Fruit fly (Drosophila melanogaster) whole organism, wandering third instar larva: Measurements from ENCODE around the gene tup.

Source experiments
- Abd-B ChIP-seq: fragments of >200 bp; optimal IDR thresholded peaks from 2 replicates; lab custom pipeline; 2017; ENCODE audit warnings: missing biosample characterization, missing genetic modification characterization
- CG32264 ChIP-seq: fragments of 200-800 bp; sonication (Bioruptor generic); optimal IDR thresholded peaks from 2 replicates; lab custom pipeline; 2016; ENCODE audit warnings: missing biosample characterization, missing genetic modification characterization
- CG9705 ChIP-seq: fragments of 200-800 bp; sonication (Bioruptor generic); optimal IDR thresholded peaks from 2 replicates; lab custom pipeline; 2018; ENCODE audit warnings: missing biosample characterization, mild to moderate bottlenecking, missing genetic modification characterization
- Dfd ChIP-seq: fragments of >200 bp; optimal IDR thresholded peaks from 2 replicates; lab custom pipeline; 2017; ENCODE audit warnings: missing biosample characterization, missing genetic modification characterization
- Dif ChIP-seq: fragments of 200-275, 200-300 bp; sonication (Bioruptor generic); optimal IDR thresholded peaks from 2 replicates; lab custom pipeline; 2018; ENCODE audit warnings: missing biosample characterization, missing genetic modification characterization; ENCODE audit not compliant: partially characterized antibody
- GATAd ChIP-seq: sonication (Bioruptor generic); optimal IDR thresholded peaks from 2 replicates; lab custom pipeline; 2016; ENCODE audit warnings: missing biosample characterization, missing genetic modification characterization
- HLH106 ChIP-seq: fragments of 200-800 bp; optimal IDR thresholded peaks from 3 replicates; lab custom pipeline; 2019; ENCODE audit warnings: missing biosample characterization, mild to moderate bottlenecking, missing genetic modification characterization, moderate library complexity
- Hnf4 ChIP-seq: fragments of 200-800 bp; sonication (Bioruptor generic); optimal IDR thresholded peaks from 2 replicates; lab custom pipeline; 2016; ENCODE audit warnings: missing biosample characterization, mild to moderate bottlenecking, missing genetic modification characterization
- Hr78 ChIP-seq: fragments of >200 bp; optimal IDR thresholded peaks from 2 replicates; lab custom pipeline; 2017; ENCODE audit warnings: missing biosample characterization, missing genetic modification characterization
- Hr83 ChIP-seq: fragments of 200-300 bp; sonication (Bioruptor generic); optimal IDR thresholded peaks from 2 replicates; lab custom pipeline; 2016; ENCODE audit warnings: missing biosample characterization, mild to moderate bottlenecking, missing genetic modification characterization, moderate library complexity; ENCODE audit not compliant: poor library complexity, severe bottlenecking
- Jra ChIP-seq: sonication (Bioruptor generic); optimal IDR thresholded peaks from 2 replicates; lab custom pipeline; 2016; ENCODE audit warnings: missing biosample characterization, missing genetic modification characterization
- Mio ChIP-seq: sonication (Bioruptor generic); optimal IDR thresholded peaks from 2 replicates; lab custom pipeline; 2016; ENCODE audit warnings: missing biosample characterization, missing genetic modification characterization
- Myc ChIP-seq: fragments of >200 bp; optimal IDR thresholded peaks from 2 replicates; lab custom pipeline; 2017
- N ChIP-seq: fragments of >200 bp; optimal IDR thresholded peaks from 2 replicates; lab custom pipeline; 2018; ENCODE audit warnings: missing biosample characterization, missing external identifiers, missing genetic modification characterization
- OdsH ChIP-seq: fragments of 200-800 bp; sonication (Bioruptor generic); optimal IDR thresholded peaks from 2 replicates; lab custom pipeline; 2016; ENCODE audit warnings: missing biosample characterization, mild to moderate bottlenecking, missing genetic modification characterization
- Rel ChIP-seq, 2 experiments: fragments of 200-800 bp; sonication (Bioruptor generic) in 1 of 2; optimal IDR thresholded peaks; 2 replicates in 1 of 2; 3 replicates in 1 of 2; lab custom pipeline; 2016 to 2019; ENCODE audit warnings: mild to moderate bottlenecking in 2 of 2, missing biosample characterization in 2 of 2, missing genetic modification characterization in 2 of 2, moderate library complexity in 1 of 2
- Sp1 ChIP-seq: fragments of 200-800 bp; sonication (Bioruptor generic); optimal IDR thresholded peaks from 3 replicates; lab custom pipeline; 2019; ENCODE audit warnings: missing biosample characterization, mild to moderate bottlenecking, missing genetic modification characterization, moderate library complexity
- Vsx2 ChIP-seq: fragments of 200-300, 225-300 bp; sonication (Bioruptor generic); optimal IDR thresholded peaks from 2 replicates; lab custom pipeline; 2018; ENCODE audit warnings: missing biosample characterization, missing genetic modification characterization; ENCODE audit not compliant: partially characterized antibody
- br ChIP-seq: fragments of 200-800 bp; sonication (Bioruptor generic); optimal IDR thresholded peaks from 2 replicates; lab custom pipeline; 2016; ENCODE audit warnings: missing biosample characterization, missing genetic modification characterization
- brk ChIP-seq: fragments of 200-800 bp; sonication (Bioruptor generic); optimal IDR thresholded peaks from 2 replicates; lab custom pipeline; 2016; ENCODE audit warnings: missing biosample characterization, mild to moderate bottlenecking, missing genetic modification characterization
- dmrt93B ChIP-seq: fragments of 200-800 bp; sonication (Bioruptor generic); optimal IDR thresholded peaks from 2 replicates; lab custom pipeline; 2018; ENCODE audit warnings: missing biosample characterization, mild to moderate bottlenecking, missing genetic modification characterization
- dsf ChIP-seq: sonication (Bioruptor generic); optimal IDR thresholded peaks from 2 replicates; lab custom pipeline; 2016; ENCODE audit warnings: missing biosample characterization, missing genetic modification characterization, borderline replicate concordance
- ey ChIP-seq: fragments of 200-800 bp; sonication (Bioruptor generic); optimal IDR thresholded peaks from 2 replicates; lab custom pipeline; 2016; ENCODE audit warnings: missing biosample characterization, missing genetic modification characterization
- foxo ChIP-seq, 2 experiments: fragments of 200-800 bp; sonication (Bioruptor generic); optimal IDR thresholded peaks; 2 replicates in 1 of 2; 3 replicates in 1 of 2; lab custom pipeline; 2016 to 2017; ENCODE audit warnings: missing biosample characterization in 2 of 2, missing genetic modification characterization in 2 of 2
- fru ChIP-seq: fragments of 200-800 bp; sonication (Bioruptor generic); optimal IDR thresholded peaks from 3 replicates; lab custom pipeline; 2016; ENCODE audit warnings: missing biosample characterization, mild to moderate bottlenecking, missing genetic modification characterization
- h ChIP-seq: fragments of 200-800 bp; sonication (Bioruptor generic); optimal IDR thresholded peaks from 3 replicates; lab custom pipeline; 2016; ENCODE audit warnings: missing biosample characterization, mild to moderate bottlenecking, missing genetic modification characterization
- jim ChIP-seq: fragments of 175-275, 200-325 bp; sonication (Bioruptor generic); optimal IDR thresholded peaks from 2 replicates; lab custom pipeline; 2016; ENCODE audit warnings: missing biosample characterization, mild to moderate bottlenecking, missing genetic modification characterization
- lola ChIP-seq: fragments of >200 bp; optimal IDR thresholded peaks from 2 replicates; lab custom pipeline; 2017; ENCODE audit warnings: missing biosample characterization, missing genetic modification characterization
- pan ChIP-seq: fragments of >200 bp; optimal IDR thresholded peaks from 2 replicates; lab custom pipeline; 2017
- psq ChIP-seq: fragments of 200-800 bp; sonication (Bioruptor generic); optimal IDR thresholded peaks from 3 replicates; lab custom pipeline; 2017; ENCODE audit warnings: missing biosample characterization, mild to moderate bottlenecking, missing genetic modification characterization, moderate library complexity
- rgr ChIP-seq: fragments of 200-800 bp; sonication (Bioruptor generic); optimal IDR thresholded peaks from 3 replicates; lab custom pipeline; 2016; ENCODE audit warnings: missing biosample characterization, mild to moderate bottlenecking, missing genetic modification characterization
- sage ChIP-seq: fragments of 200-800 bp; sonication (Bioruptor generic); optimal IDR thresholded peaks from 2 replicates; lab custom pipeline; 2016; ENCODE audit warnings: missing biosample characterization, mild to moderate bottlenecking, missing genetic modification characterization
- sv ChIP-seq: fragments of 200-800 bp; sonication (Bioruptor generic); optimal IDR thresholded peaks from 3 replicates; lab custom pipeline; 2016; ENCODE audit warnings: missing biosample characterization, missing genetic modification characterization
- usp ChIP-seq: fragments of >200 bp; optimal IDR thresholded peaks from 2 replicates; lab custom pipeline; 2017; ENCODE audit warnings: missing biosample characterization, missing genetic modification characterization
- woc ChIP-seq: sonication (Bioruptor generic); optimal IDR thresholded peaks from 2 replicates; lab custom pipeline; 2016; ENCODE audit warnings: missing biosample characterization, mild to moderate bottlenecking, missing genetic modification characterization

The tup gene

DNA sequence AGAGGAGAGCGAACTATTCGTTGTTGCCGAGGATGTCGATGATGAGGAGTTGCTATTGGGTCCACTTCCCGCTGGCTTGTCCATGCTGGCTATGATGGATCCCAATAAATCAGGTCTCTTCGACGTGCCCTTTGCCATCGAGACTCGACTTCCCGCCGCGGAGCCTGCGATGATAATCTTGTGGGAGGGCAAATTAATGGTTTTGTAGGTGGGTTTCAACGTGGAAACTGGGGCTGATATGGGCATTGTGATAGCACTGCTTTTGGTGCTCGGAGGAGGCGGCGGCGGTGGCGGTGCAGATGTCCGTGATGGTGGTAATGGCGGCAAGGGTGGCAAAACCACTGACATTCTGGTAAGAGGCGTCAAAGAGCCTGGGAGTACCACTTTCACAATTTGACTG, 46.5 kb downstream of the tup start:
- TF ChIP-seq brk (GFP tag; lab: Kevin White, UChicago) (no peak), Hr83 (GFP tag; lab: Kevin White, UChicago) (no peak), CG9705 (GFP tag; lab: Kevin White, UChicago) (no peak), rgr (no peak), fru (GFP tag; lab: Kevin White, UChicago) (no peak)

DNA sequence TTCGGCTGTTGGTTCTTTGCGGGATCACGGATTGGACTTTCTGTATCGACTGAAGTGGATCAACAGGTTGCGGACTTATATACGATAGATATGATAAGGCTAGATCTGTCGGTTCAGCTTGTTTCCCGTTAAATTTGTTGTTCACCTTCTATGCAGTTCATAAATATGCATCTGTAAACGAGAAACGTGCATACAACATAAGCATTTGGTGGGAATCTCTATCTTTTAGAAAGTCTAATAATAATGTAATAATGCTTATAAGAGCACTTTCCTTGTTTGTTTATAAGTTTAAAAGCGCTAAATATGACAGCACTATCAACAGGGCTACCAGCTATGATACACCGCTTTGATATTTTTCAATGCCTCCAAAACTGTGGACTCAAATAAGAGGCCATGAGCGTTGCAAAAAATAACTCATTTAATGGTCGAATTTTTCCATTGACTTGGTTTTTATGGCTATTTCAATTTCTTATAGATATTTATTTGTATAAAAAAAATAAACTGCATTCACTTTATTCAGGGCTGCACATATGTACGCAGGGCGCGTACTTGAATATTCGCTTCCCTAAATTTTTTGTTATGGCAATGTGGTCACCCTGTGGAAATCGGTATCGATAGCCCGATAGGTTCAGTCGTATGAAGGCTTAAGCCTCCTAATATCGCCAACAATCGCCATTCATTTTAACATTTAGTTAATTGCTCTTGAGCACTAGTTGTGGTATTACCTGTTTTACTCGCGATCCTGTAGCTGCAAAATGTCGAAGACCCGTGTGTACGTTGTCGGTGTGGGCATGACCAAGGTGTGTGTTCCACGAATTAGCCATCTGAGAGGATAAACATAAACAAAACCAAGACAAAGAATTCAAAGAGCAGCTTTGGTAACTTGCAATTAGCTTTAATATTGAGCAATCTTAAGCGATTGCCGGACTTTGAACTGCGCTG, 50.2 kb downstream of the tup start, which contains the start of the genes CG17597 and ScpX:
CG17597 (minus strand) TSS at position 567 of the 942 bp plus-strand sequence.
ScpX (plus strand) TSS at position 643 of the 942 bp plus-strand sequence.
- TF ChIP-seq Sp1 (GFP tag; lab: Kevin White, UChicago) (peak; percentile 53), CG9705 (GFP tag; lab: Kevin White, UChicago) (peak; percentile 56), N (no peak), sage (peak; percentile 24), ey (GFP tag; lab: Kevin White, UChicago) (peak; percentile 54), dsf (peak; percentile 49), sv (GFP tag; lab: Kevin White, UChicago) (peak; percentile 46), Jra (peak; percentile 16), GATAd (no peak), fru (GFP tag; lab: Kevin White, UChicago) (peak; percentile 61), h (peak; percentile 74), rgr (peak; percentile 55), HLH106 (tag; lab: Kevin White, UChicago) (peak; percentile 73), jim (GFP tag; lab: Kevin White, UChicago) (no peak), Hr83 (GFP tag; lab: Kevin White, UChicago) (no peak), psq (GFP tag; lab: Kevin White, UChicago) (peak; percentile 43), usp (GFP tag; lab: Kevin White, UChicago) (no peak), dmrt93B (no peak), Myc (peak; percentile 100), CG32264 (GFP tag; lab: Kevin White, UChicago) (no peak), Mio (GFP tag; lab: Kevin White, UChicago) (no peak), Vsx2 (GFP tag; lab: Kevin White, UChicago) (peak; percentile 95), Abd-B (GFP tag; lab: Kevin White, UChicago) (no peak), br (GFP tag; lab: Kevin White, UChicago) (peak; percentile 63), OdsH (GFP tag; lab: Kevin White, UChicago) (peak; percentile 42), pan (no peak), Rel (GFP tag; optimal IDR thresholded peaks at IDR 0.05; lab: Kevin White, UChicago) (no peak), Rel (tag; optimal IDR thresholded peaks at IDR 0.05; lab: Kevin White, UChicago) (peak; percentile 34), Hr78 (GFP tag; lab: Kevin White, UChicago) (no peak), Dfd (GFP tag; lab: Kevin White, UChicago) (no peak), woc (peak; percentile 90), foxo (GFP tag; optimal IDR thresholded peaks at IDR 0.05; lab: Kevin White, UChicago) (peak in 1 of 2 experiments; percentile 76), Dif (GFP tag; lab: Kevin White, UChicago) (peak; percentile 71), lola (no peak), Hnf4 (GFP tag; lab: Kevin White, UChicago) (peak; percentile 72)

dm6 chr2L:18826496-18827008, 54.5 kb downstream of the tup start, which contains the start of gene Ugt36E1:
Gene Ugt36E1, plus strand, starts transcription at chr2L:18826770.
- TF ChIP-seq sage, result no peak
- no peak for TF ChIP-seq pan
- no peak for TF ChIP-seq dsf
- no peak for TF ChIP-seq rgr
- TF ChIP-seq, all 38 proteins: peak for 0
